Fruit fly (Drosophila melanogaster) whole organism, adult: ENCODE data around the gene sima.

Experiments used
- CG11617 ChIP-seq: fragments of 200-800 bp; sonication (Bioruptor generic); optimal IDR thresholded peaks from 2 replicates; lab custom pipeline; 2017; ENCODE audit warnings: mild to moderate bottlenecking, missing biosample characterization, missing genetic modification reagents, missing genetic modification characterization
- CG12768 ChIP-seq: fragments of 200-800 bp; sonication (Bioruptor generic); optimal IDR thresholded peaks from 2 replicates; lab custom pipeline; 2017; ENCODE audit warnings: missing biosample characterization, missing genetic modification characterization, mild to moderate bottlenecking, moderate library complexity, missing genetic modification reagents
- CG14711 ChIP-seq: fragments of 200-800 bp; sonication (Bioruptor generic); optimal IDR thresholded peaks from 2 replicates; lab custom pipeline; 2018; ENCODE audit warnings: missing biosample characterization, mild to moderate bottlenecking, missing genetic modification characterization, moderate library complexity
- CG1620 ChIP-seq: fragments of 200-800 bp; sonication (Bioruptor generic); optimal IDR thresholded peaks from 2 replicates; lab custom pipeline; 2016; ENCODE audit warnings: missing biosample characterization, missing genetic modification characterization
- CG33017 ChIP-seq: fragments of 200-800 bp; sonication (Bioruptor generic); optimal IDR thresholded peaks from 2 replicates; lab custom pipeline; 2018; ENCODE audit warnings: missing biosample characterization, mild to moderate bottlenecking, missing genetic modification characterization, moderate library complexity
- CG5204 ChIP-seq: fragments of 200-800 bp; sonication (Bioruptor generic); optimal IDR thresholded peaks from 2 replicates; lab custom pipeline; 2016; ENCODE audit warnings: missing biosample characterization, missing genetic modification characterization
- CG7045 ChIP-seq: fragments of 200-800 bp; sonication (Bioruptor generic); optimal IDR thresholded peaks from 2 replicates; lab custom pipeline; 2017; ENCODE audit warnings: missing biosample characterization, mild to moderate bottlenecking, missing genetic modification characterization
- CG7101 ChIP-seq: fragments of 200-800 bp; sonication (Bioruptor generic); optimal IDR thresholded peaks from 2 replicates; lab custom pipeline; 2018; ENCODE audit warnings: missing biosample characterization, mild to moderate bottlenecking, missing genetic modification characterization, moderate library complexity
- Clk ChIP-seq: fragments of 200-800 bp; sonication (Bioruptor generic); optimal IDR thresholded peaks from 2 replicates; lab custom pipeline; 2017; ENCODE audit warnings: missing biosample characterization, missing genetic modification characterization
- Crg-1 ChIP-seq: fragments of 200-800 bp; sonication (Bioruptor generic); optimal IDR thresholded peaks from 2 replicates; lab custom pipeline; 2016; ENCODE audit warnings: missing biosample characterization, missing genetic modification characterization
- Hr96 ChIP-seq: fragments of 200-800 bp; sonication (Bioruptor generic); optimal IDR thresholded peaks from 2 replicates; lab custom pipeline; 2016; ENCODE audit warnings: missing biosample characterization, missing genetic modification characterization
- Mnt ChIP-seq: fragments of 200-800 bp; sonication (Bioruptor generic); optimal IDR thresholded peaks from 2 replicates; lab custom pipeline; 2016; ENCODE audit warnings: missing biosample characterization, mild to moderate bottlenecking, missing genetic modification characterization
- bab1 ChIP-seq: fragments of 200-800 bp; sonication (Bioruptor generic); optimal IDR thresholded peaks from 3 replicates; lab custom pipeline; 2019; ENCODE audit warnings: missing biosample characterization, mild to moderate bottlenecking, missing genetic modification characterization, moderate library complexity
- cic ChIP-seq: fragments of 200-800 bp; sonication (Bioruptor generic); optimal IDR thresholded peaks from 2 replicates; lab custom pipeline; 2017; ENCODE audit warnings: missing biosample characterization, mild to moderate bottlenecking, missing genetic modification characterization, moderate library complexity
- cnc ChIP-seq, 2 experiments: fragments of >200 bp; optimal IDR thresholded peaks; 2 replicates each; lab custom pipeline; 2017
- kay ChIP-seq: fragments of 200-800 bp; sonication (Bioruptor generic); peaks from one replicate; lab custom pipeline; 2016; ENCODE audit warnings: missing biosample characterization, missing genetic modification characterization, borderline replicate concordance
- ovo ChIP-seq: fragments of 200-800 bp; sonication (Bioruptor generic); optimal IDR thresholded peaks from 2 replicates; lab custom pipeline; 2016; ENCODE audit warnings: missing biosample characterization, missing genetic modification characterization
- pad ChIP-seq: fragments of 200-800 bp; sonication (Bioruptor generic); optimal IDR thresholded peaks from 3 replicates; lab custom pipeline; 2017; ENCODE audit warnings: missing biosample characterization, missing genetic modification characterization, mild to moderate bottlenecking, moderate library complexity, missing genetic modification reagents
- tj ChIP-seq: fragments of 200-800 bp; sonication (Bioruptor generic); optimal IDR thresholded peaks from 3 replicates; lab custom pipeline; 2017; ENCODE audit warnings: missing biosample characterization, mild to moderate bottlenecking, missing genetic modification characterization, moderate library complexity
- toe ChIP-seq: fragments of 200-800 bp; sonication (Bioruptor generic); optimal IDR thresholded peaks from 2 replicates; lab custom pipeline; 2016; ENCODE audit warnings: missing biosample characterization, missing genetic modification characterization

sima gene

dm6 chr3R:30058057-30058868 is at the start of gene sima:
Gene sima (plus strand): TSS chr3R:30058311.
- TF ChIP-seq CG11617 (GFP tag; lab: Kevin White, UChicago) (peak; percentile 40), kay (GFP tag; lab: Kevin White, UChicago) (no peak), bab1 (GFP tag; lab: Kevin White, UChicago) (peak; percentile 26), CG5204 (GFP tag; lab: Kevin White, UChicago) (no peak), CG1620 (GFP tag; lab: Kevin White, UChicago) (no peak), CG14711 (peak; percentile 48), Hr96 (GFP tag; lab: Kevin White, UChicago) (no peak), cnc (optimal IDR thresholded peaks at IDR 0.05; lab: Kevin White, UChicago) (no peak), Crg-1 (GFP tag; lab: Kevin White, UChicago) (no peak), CG12768 (GFP tag; lab: Kevin White, UChicago) (peak; percentile 57), CG7101 (tag; lab: Kevin White, UChicago) (peak; percentile 15), Clk (GFP tag; lab: Kevin White, UChicago) (no peak), tj (no peak), toe (GFP tag; lab: Kevin White, UChicago) (peak; percentile 12), Mnt (GFP tag; lab: Kevin White, UChicago) (peak; percentile 55), CG7045 (GFP tag; lab: Kevin White, UChicago) (no peak), ovo (GFP tag; lab: Kevin White, UChicago) (peak; percentile 1), cic (GFP tag; lab: Kevin White, UChicago) (peak; percentile 46), CG33017 (peak; percentile 28), pad (GFP tag; lab: Kevin White, UChicago) (no peak)

dm6 chr3R:30009173-30009572 is 48.9 kb upstream of the sima start, which contains the start of gene CG7912:
Gene CG7912 (minus strand): TSS chr3R:30009189.
- TF ChIP-seq CG5204 (GFP tag; lab: Kevin White, UChicago) (no peak), CG14711 (no peak), tj (no peak), Hr96 (GFP tag; lab: Kevin White, UChicago) (no peak), Clk (GFP tag; lab: Kevin White, UChicago) (no peak), CG7045 (GFP tag; lab: Kevin White, UChicago) (no peak), CG12768 (GFP tag; lab: Kevin White, UChicago) (no peak), pad (GFP tag; lab: Kevin White, UChicago) (no peak), toe (GFP tag; lab: Kevin White, UChicago) (no peak), cic (GFP tag; lab: Kevin White, UChicago) (no peak), cnc (optimal IDR thresholded peaks at IDR 0.05; lab: Kevin White, UChicago) (no peak), CG7101 (tag; lab: Kevin White, UChicago) (no peak), CG33017 (no peak)

dm6 chr3R:30012602-30013489 is 45.3 kb upstream of the sima start:
- TF ChIP-seq Crg-1 (GFP tag; lab: Kevin White, UChicago) (peak; percentile 8), CG1620 (GFP tag; lab: Kevin White, UChicago) (no peak), tj (peak; percentile 22), toe (GFP tag; lab: Kevin White, UChicago) (no peak), kay (GFP tag; lab: Kevin White, UChicago) (no peak), CG14711 (no peak), CG7045 (GFP tag; lab: Kevin White, UChicago) (peak; percentile 16), cic (GFP tag; lab: Kevin White, UChicago) (peak; percentile 87), cnc (optimal IDR thresholded peaks at IDR 0.05; lab: Kevin White, UChicago) (no peak), ovo (GFP tag; lab: Kevin White, UChicago) (peak; percentile 17), CG7101 (tag; lab: Kevin White, UChicago) (peak; percentile 1), CG5204 (GFP tag; lab: Kevin White, UChicago) (no peak), bab1 (GFP tag; lab: Kevin White, UChicago) (no peak), pad (GFP tag; lab: Kevin White, UChicago) (peak; percentile 13), Clk (GFP tag; lab: Kevin White, UChicago) (no peak), CG11617 (GFP tag; lab: Kevin White, UChicago) (peak; percentile 30), CG12768 (GFP tag; lab: Kevin White, UChicago) (peak; percentile 37), Mnt (GFP tag; lab: Kevin White, UChicago) (peak; percentile 35), CG33017 (no peak)

- TF ChIP-seq CG12768 (GFP tag; lab: Kevin White, UChicago) = peak; percentile 37
- TF ChIP-seq CG14711 = no peak
- TF ChIP-seq tj = no peak
Measured at dm6 chr3R:30013909-30014308, 44.2 kb upstream of the sima start.

dm6 chr3R:30014480-30014879 is 43.6 kb upstream of the sima start:
- TF ChIP-seq CG12768 (GFP tag; lab: Kevin White, UChicago) (no peak), cic (GFP tag; lab: Kevin White, UChicago) (peak; percentile 49)
